Fruit fly (Drosophila melanogaster) whole organism, adult: ENCODE data around the gene CG42613.

Source experiments
- CG11617 ChIP-seq: fragments of 200-800 bp; sonication (Bioruptor generic); optimal IDR thresholded peaks from 2 replicates; lab custom pipeline; 2017; ENCODE audit warnings: mild to moderate bottlenecking, missing biosample characterization, missing genetic modification reagents, missing genetic modification characterization
- CG12768 ChIP-seq: fragments of 200-800 bp; sonication (Bioruptor generic); optimal IDR thresholded peaks from 2 replicates; lab custom pipeline; 2017; ENCODE audit warnings: missing biosample characterization, missing genetic modification characterization, mild to moderate bottlenecking, moderate library complexity, missing genetic modification reagents
- Clk ChIP-seq: fragments of 200-800 bp; sonication (Bioruptor generic); optimal IDR thresholded peaks from 2 replicates; lab custom pipeline; 2017; ENCODE audit warnings: missing biosample characterization, missing genetic modification characterization
- Crg-1 ChIP-seq: fragments of 200-800 bp; sonication (Bioruptor generic); optimal IDR thresholded peaks from 2 replicates; lab custom pipeline; 2016; ENCODE audit warnings: missing biosample characterization, missing genetic modification characterization
- Hr96 ChIP-seq: fragments of 200-800 bp; sonication (Bioruptor generic); optimal IDR thresholded peaks from 2 replicates; lab custom pipeline; 2016; ENCODE audit warnings: missing biosample characterization, missing genetic modification characterization
- bab1 ChIP-seq: fragments of 200-800 bp; sonication (Bioruptor generic); optimal IDR thresholded peaks from 3 replicates; lab custom pipeline; 2019; ENCODE audit warnings: missing biosample characterization, mild to moderate bottlenecking, missing genetic modification characterization, moderate library complexity
- cic ChIP-seq: fragments of 200-800 bp; sonication (Bioruptor generic); optimal IDR thresholded peaks from 2 replicates; lab custom pipeline; 2017; ENCODE audit warnings: missing biosample characterization, mild to moderate bottlenecking, missing genetic modification characterization, moderate library complexity
- kay ChIP-seq: fragments of 200-800 bp; sonication (Bioruptor generic); peaks from one replicate; lab custom pipeline; 2016; ENCODE audit warnings: missing biosample characterization, missing genetic modification characterization, borderline replicate concordance
- ovo ChIP-seq: fragments of 200-800 bp; sonication (Bioruptor generic); optimal IDR thresholded peaks from 2 replicates; lab custom pipeline; 2016; ENCODE audit warnings: missing biosample characterization, missing genetic modification characterization
- pad ChIP-seq: fragments of 200-800 bp; sonication (Bioruptor generic); optimal IDR thresholded peaks from 3 replicates; lab custom pipeline; 2017; ENCODE audit warnings: missing biosample characterization, missing genetic modification characterization, mild to moderate bottlenecking, moderate library complexity, missing genetic modification reagents
- toe ChIP-seq: fragments of 200-800 bp; sonication (Bioruptor generic); optimal IDR thresholded peaks from 2 replicates; lab custom pipeline; 2016; ENCODE audit warnings: missing biosample characterization, missing genetic modification characterization

dm6 chr3R:18924636-18924977, 4.4 kb upstream of the CG42613 start:
- TF ChIP-seq CG12768 (GFP tag; lab: Kevin White, UChicago) (no peak), ovo (GFP tag; lab: Kevin White, UChicago) (no peak), bab1 (GFP tag; lab: Kevin White, UChicago) (no peak), cic (GFP tag; lab: Kevin White, UChicago) (no peak), Clk (GFP tag; lab: Kevin White, UChicago) (no peak), toe (GFP tag; lab: Kevin White, UChicago) (no peak), Crg-1 (GFP tag; lab: Kevin White, UChicago) (no peak), kay (GFP tag; lab: Kevin White, UChicago) (no peak), CG11617 (GFP tag; lab: Kevin White, UChicago) (no peak), pad (GFP tag; lab: Kevin White, UChicago) (no peak), Hr96 (no peak)
